Worm (Caenorhabditis elegans) whole organism, late embryonic: ENCODE data around the gene K11H12.11.

Experiments used
- C08G9.2 ChIP-seq: sonication (generic microtip); optimal IDR thresholded peaks from 2 replicates; lab custom pipeline; 2016; ENCODE audit warnings: mild to moderate bottlenecking, missing genetic modification characterization, moderate library complexity, missing compliant biosample characterization
- F13H6.1 ChIP-seq: sonication (generic microtip); optimal IDR thresholded peaks from 2 replicates; lab custom pipeline; 2016; ENCODE audit warnings: missing genetic modification characterization, missing compliant biosample characterization
- K02D7.2 ChIP-seq: sonication (generic microtip); optimal IDR thresholded peaks from 2 replicates; lab custom pipeline; 2017; ENCODE audit warnings: mild to moderate bottlenecking, missing genetic modification characterization, missing compliant biosample characterization
- Y22D7AL.16 ChIP-seq: sonication (generic microtip); optimal IDR thresholded peaks from 2 replicates; lab custom pipeline; 2016; ENCODE audit warnings: missing genetic modification characterization, missing compliant biosample characterization
- ceh-18 ChIP-seq: sonication (generic microtip); optimal IDR thresholded peaks from 2 replicates; lab custom pipeline; 2016; ENCODE audit warnings: missing genetic modification characterization, missing compliant biosample characterization
- ceh-19 ChIP-seq: fragments of 200-800 bp; sonication (Bioruptor generic); optimal IDR thresholded peaks from 2 replicates; lab custom pipeline; 2018; ENCODE audit warnings: mild to moderate bottlenecking, missing genetic modification characterization, missing compliant biosample characterization
- ceh-2 ChIP-seq: sonication (generic microtip); optimal IDR thresholded peaks from 2 replicates; lab custom pipeline; 2016; ENCODE audit warnings: missing genotype, missing genetic modification characterization, missing compliant biosample characterization
- ceh-22 ChIP-seq: sonication (generic microtip); optimal IDR thresholded peaks from 2 replicates; lab custom pipeline; 2017; ENCODE audit warnings: missing biosample characterization, missing genetic modification characterization
- ceh-24 ChIP-seq: sonication (generic microtip); optimal IDR thresholded peaks from 2 replicates; lab custom pipeline; 2016; ENCODE audit warnings: mild to moderate bottlenecking, missing genetic modification characterization, missing compliant biosample characterization
- ceh-34 ChIP-seq: sonication (generic microtip); optimal IDR thresholded peaks from 2 replicates; lab custom pipeline; 2016; ENCODE audit warnings: mild to moderate bottlenecking, missing genetic modification characterization, missing compliant biosample characterization
- ceh-45 ChIP-seq: fragments of 200-800 bp; sonication (Bioruptor generic); IDR thresholded peaks from 2 replicates; pipeline ENCODE4 v1.3.6; 2022; ENCODE audit warnings: missing genetic modification reagents, missing genetic modification characterization, missing compliant biosample characterization
- ceh-9 ChIP-seq: sonication (generic microtip); optimal IDR thresholded peaks from 2 replicates; lab custom pipeline; 2016; ENCODE audit warnings: mild to moderate bottlenecking, missing genetic modification characterization, inconsistent platforms, missing compliant biosample characterization
- che-1 ChIP-seq: sonication (generic microtip); optimal IDR thresholded peaks from 2 replicates; lab custom pipeline; 2016; ENCODE audit warnings: mild to moderate bottlenecking, missing genetic modification characterization, missing compliant biosample characterization
- elt-2 ChIP-seq: sonication (generic microtip); optimal IDR thresholded peaks from 2 replicates; lab custom pipeline; 2016; ENCODE audit warnings: missing genetic modification reagents, missing genetic modification characterization, missing compliant biosample characterization
- elt-4 ChIP-seq: sonication (generic microtip); optimal IDR thresholded peaks from 2 replicates; lab custom pipeline; 2016; ENCODE audit warnings: missing genetic modification characterization, missing compliant biosample characterization
- fkh-10 ChIP-seq: fragments of 150-350 bp; optimal IDR thresholded peaks from 2 replicates; lab custom pipeline; 2014; ENCODE audit warnings: missing biosample characterization, missing genetic modification reagents, missing genetic modification characterization
- hlh-13 ChIP-seq: fragments of 200-800 bp; sonication (Bioruptor generic); optimal IDR thresholded peaks from 2 replicates; lab custom pipeline; 2018; ENCODE audit warnings: mild to moderate bottlenecking, missing genetic modification characterization, missing compliant biosample characterization
- hlh-15 ChIP-seq: sonication (generic microtip); optimal IDR thresholded peaks from 2 replicates; lab custom pipeline; 2016; ENCODE audit warnings: missing genetic modification characterization, missing compliant biosample characterization
- hlh-30 ChIP-seq: sonication (generic microtip); optimal IDR thresholded peaks from 2 replicates; lab custom pipeline; 2017; ENCODE audit warnings: antibody characterized with exemption, missing genetic modification characterization, missing compliant biosample characterization; ENCODE audit not compliant: insufficient read depth
- hlh-6 ChIP-seq: sonication (generic microtip); optimal IDR thresholded peaks from 2 replicates; lab custom pipeline; 2016; ENCODE audit warnings: missing genotype, missing genetic modification characterization, missing compliant biosample characterization
- hlh-8 ChIP-seq: sonication (generic microtip); optimal IDR thresholded peaks from 2 replicates; lab custom pipeline; 2016; ENCODE audit warnings: missing genotype, missing genetic modification characterization, missing compliant biosample characterization
- lim-6 ChIP-seq: sonication (generic microtip); optimal IDR thresholded peaks from 2 replicates; lab custom pipeline; 2016; ENCODE audit warnings: missing genetic modification characterization, missing compliant biosample characterization
- lin-11 ChIP-seq: fragments of 200-800 bp; sonication (Bioruptor generic); optimal IDR thresholded peaks from 2 replicates; lab custom pipeline; 2018; ENCODE audit warnings: mild to moderate bottlenecking, missing genetic modification characterization, missing compliant biosample characterization
- madf-2 ChIP-seq: sonication (generic microtip); optimal IDR thresholded peaks from 2 replicates; lab custom pipeline; 2017; ENCODE audit warnings: missing genetic modification characterization, missing compliant biosample characterization
- mec-3 ChIP-seq: sonication (generic microtip); optimal IDR thresholded peaks from 2 replicates; lab custom pipeline; 2016; ENCODE audit warnings: borderline replicate concordance, missing genetic modification characterization, missing compliant biosample characterization
- nfya-1 ChIP-seq: sonication (generic microtip); optimal IDR thresholded peaks from 2 replicates; lab custom pipeline; 2017; ENCODE audit warnings: missing genetic modification characterization, mild to moderate bottlenecking, missing compliant biosample characterization, antibody characterized with exemption, moderate library complexity
- nhr-11 ChIP-seq: fragments of 150-350 bp; optimal IDR thresholded peaks from 2 replicates; lab custom pipeline; 2014; ENCODE audit warnings: missing biosample characterization, missing genetic modification characterization
- nhr-232 ChIP-seq: sonication (generic microtip); optimal IDR thresholded peaks from 2 replicates; lab custom pipeline; 2016; ENCODE audit warnings: missing genetic modification characterization, missing compliant biosample characterization
- odd-2 ChIP-seq: sonication (generic microtip); optimal IDR thresholded peaks from 2 replicates; lab custom pipeline; 2017; ENCODE audit warnings: antibody characterized with exemption, mild to moderate bottlenecking, missing genetic modification characterization, missing compliant biosample characterization
- pag-3 ChIP-seq: sonication (generic microtip); optimal IDR thresholded peaks from 2 replicates; lab custom pipeline; 2016; ENCODE audit warnings: missing compliant biosample characterization, missing genetic modification characterization, borderline replicate concordance
- pat-9 ChIP-seq: fragments of 200-800 bp; sonication (Bioruptor generic); optimal IDR thresholded peaks from 2 replicates; lab custom pipeline; 2018; ENCODE audit warnings: mild to moderate bottlenecking, missing genetic modification characterization, moderate library complexity, missing compliant biosample characterization
- pha-2 ChIP-seq: sonication (generic microtip); optimal IDR thresholded peaks from 2 replicates; lab custom pipeline; 2017; ENCODE audit warnings: mild to moderate bottlenecking, missing genetic modification characterization, missing compliant biosample characterization
- pqm-1 ChIP-seq: sonication (generic microtip); optimal IDR thresholded peaks from 2 replicates; lab custom pipeline; 2016; ENCODE audit warnings: missing genetic modification characterization, missing compliant biosample characterization
- sox-2 ChIP-seq: fragments of 200-800 bp; sonication (Bioruptor generic); IDR thresholded peaks from 2 replicates; pipeline ENCODE4 v1.3.6; 2022; ENCODE audit warnings: missing genetic modification reagents, missing genetic modification characterization, missing compliant biosample characterization
- sox-4 ChIP-seq: sonication (generic microtip); optimal IDR thresholded peaks from 2 replicates; lab custom pipeline; 2017; ENCODE audit warnings: mild to moderate bottlenecking, missing genetic modification characterization, inconsistent platforms, missing compliant biosample characterization
- tbx-7 ChIP-seq: sonication (generic microtip); optimal IDR thresholded peaks from 2 replicates; lab custom pipeline; 2016; ENCODE audit warnings: missing genotype, missing genetic modification characterization, missing compliant biosample characterization
- ttx-3 ChIP-seq: sonication (generic microtip); optimal IDR thresholded peaks from 2 replicates; lab custom pipeline; 2016; ENCODE audit warnings: missing genetic modification reagents, missing genetic modification characterization, missing compliant biosample characterization
- unc-55 ChIP-seq: sonication (generic microtip); optimal IDR thresholded peaks from 2 replicates; lab custom pipeline; 2017; ENCODE audit warnings: missing biosample characterization, missing genetic modification reagents, missing genetic modification characterization
- unc-86 ChIP-seq: sonication (generic microtip); optimal IDR thresholded peaks from 2 replicates; lab custom pipeline; 2016; ENCODE audit warnings: missing genetic modification characterization, missing compliant biosample characterization
- ztf-16 ChIP-seq: sonication (generic microtip); optimal IDR thresholded peaks from 2 replicates; lab custom pipeline; 2017; ENCODE audit warnings: missing genetic modification characterization, missing compliant biosample characterization

Gene K11H12.11

ce11 chrIV:654526-655440, 15.6 kb downstream of the K11H12.11 start, which contains the start of the genes rpl-15 and K11H12.8 (continued):
- TF ChIP-seq elt-4 (tag; lab: Kevin White, UChicago) (no peak), hlh-6 (tag; lab: Kevin White, UChicago) (peak; percentile 55), nhr-11 (tag; lab: Kevin White, UChicago) (peak; percentile 61), pag-3 (peak; percentile 89), nhr-232 (tag; lab: Kevin White, UChicago) (no peak), hlh-8 (tag; lab: Kevin White, UChicago) (peak; percentile 93), ztf-16 (tag; lab: Kevin White, UChicago) (peak; percentile 97), lim-6 (tag; lab: Kevin White, UChicago) (peak; percentile 91), lin-11 (tag; lab: Kevin White, UChicago) (peak; percentile 52), che-1 (tag; lab: Kevin White, UChicago) (peak; percentile 71), mec-3 (tag; lab: Kevin White, UChicago) (no peak), tbx-7 (tag; lab: Kevin White, UChicago) (peak; percentile 80), pqm-1 (tag; lab: Kevin White, UChicago) (peak; percentile 98), ceh-2 (tag; lab: Kevin White, UChicago) (peak; percentile 96), ttx-3 (tag; lab: Kevin White, UChicago) (peak; percentile 86), hlh-30 (tag; lab: Kevin White, UChicago) (peak; percentile 94), odd-2 (tag; lab: Kevin White, UChicago) (peak; percentile 19), F13H6.1 (peak; percentile 92), ceh-34 (tag; lab: Kevin White, UChicago) (peak; percentile 100), ceh-19 (GFP tag; lab: Kevin White, UChicago) (peak; percentile 84), ceh-22 (tag; lab: Kevin White, UChicago) (no peak), sox-2 (GFP tag; lab: Robert Waterston, UW) (peak; percentile 82), elt-2 (tag; lab: Kevin White, UChicago) (peak; percentile 98), Y22D7AL.16 (tag; lab: Kevin White, UChicago) (peak; percentile 80), unc-55 (GFP tag; lab: Kevin White, UChicago) (peak; percentile 84), hlh-13 (peak; percentile 30)

ce11 chrIV:653138-653848, 17.1 kb downstream of the K11H12.11 start, which contains the start of gene K11H12.1:
TSS of gene K11H12.1 (minus strand) at chrIV:653421.
- no peak for TF ChIP-seq madf-2
- TF ChIP-seq sox-4: no peak
- no peak for TF ChIP-seq elt-2 (tag; lab: Kevin White, UChicago)
- no peak for TF ChIP-seq ceh-18 (tag; lab: Kevin White, UChicago)

- TF ChIP-seq nfya-1 (tag; lab: Kevin White, UChicago) (no peak), madf-2 (no peak), ceh-34 (tag; lab: Kevin White, UChicago) (no peak), fkh-10 (GFP tag; lab: Kevin White, UChicago) (no peak), pha-2 (tag; lab: Kevin White, UChicago) (no peak), ceh-9 (no peak), Y22D7AL.16 (tag; lab: Kevin White, UChicago) (no peak), K02D7.2 (tag; lab: Kevin White, UChicago) (no peak), hlh-8 (tag; lab: Kevin White, UChicago) (no peak), lin-11 (tag; lab: Kevin White, UChicago) (no peak), unc-86 (tag; lab: Kevin White, UChicago) (no peak), sox-4 (no peak), ceh-24 (tag; lab: Kevin White, UChicago) (no peak), ceh-45 (GFP tag; lab: Robert Waterston, UW) (no peak), pat-9 (tag; lab: Kevin White, UChicago) (no peak), pqm-1 (tag; lab: Kevin White, UChicago) (no peak), C08G9.2 (tag; lab: Kevin White, UChicago) (no peak), hlh-15 (tag; lab: Kevin White, UChicago) (no peak), che-1 (tag; lab: Kevin White, UChicago) (no peak)
- TF ChIP-seq, all 69 proteins: peak for 0
These were observed 21.0 kb downstream of the K11H12.11 start, which contains the start of gene K11H12.9 for ce11 chrIV:649365-649764. TSS of gene K11H12.9 (plus strand) at chrIV:649665.
